Fruit fly (Drosophila melanogaster): ENCODE results near the gene pnt.

The pnt gene

DNA sequence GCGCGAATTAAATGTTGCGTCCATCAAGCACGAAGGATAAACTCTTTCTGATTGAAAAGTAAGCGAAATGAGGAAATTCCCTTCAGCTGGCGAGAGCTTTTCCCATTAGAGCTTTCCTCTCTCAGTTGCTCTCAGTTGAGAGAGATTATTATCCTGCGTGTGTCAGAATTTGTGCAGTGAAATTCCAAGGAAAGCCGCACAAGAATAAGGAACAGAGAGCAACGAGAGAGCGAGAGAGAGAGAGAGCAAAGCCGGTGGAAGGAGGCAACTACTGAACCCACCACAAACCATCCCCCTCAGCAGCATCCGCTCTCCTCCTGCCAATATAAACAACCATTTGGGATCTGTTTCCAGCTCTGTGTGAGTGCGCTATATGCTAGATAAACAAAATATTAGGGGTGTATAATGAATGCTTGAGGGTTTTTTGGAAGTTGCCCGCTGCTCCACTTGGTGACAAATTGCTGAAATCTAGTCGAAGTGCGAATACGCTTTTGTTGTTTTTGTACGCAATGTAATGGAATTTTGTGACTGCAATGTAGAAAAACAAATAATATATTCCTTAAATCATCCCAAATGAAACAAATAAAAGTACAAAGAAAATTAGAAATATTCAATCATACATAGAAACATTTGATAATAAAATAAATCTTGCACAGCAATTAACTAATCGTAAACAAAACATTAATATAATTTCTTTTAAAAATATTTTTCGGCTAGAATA lies 97.0 kb downstream of the pnt start, which contains the start of gene CG4467:
Gene CG4467, minus strand, starts transcription at position 51 of the 721 bp plus-strand sequence.
- no peak for TF ChIP-seq rn (GFP tag; IDR thresholded peaks at IDR 0.05)
- peak; percentile 21; the same call in 1 of the 2 replicates for TF ChIP-seq Ets98B (GFP tag; IDR thresholded peaks at IDR 0.05)
